Worm (Caenorhabditis elegans): Measurements from ENCODE around the gene nlp-24.

The nlp-24 gene

ce11 chrV:11645244-11645643, 29.1 kb downstream of the nlp-24 start, which contains the start of gene skp-1:
TSS of gene skp-1 (plus strand) at chrV:11645481.
- no peak for TF ChIP-seq ztf-16 (tag; optimal IDR thresholded peaks at IDR 0.05)
- TF ChIP-seq ets-4 (tag; optimal IDR thresholded peaks at IDR 0.05), result no peak
- no peak for TF ChIP-seq hlh-15 (tag; optimal IDR thresholded peaks at IDR 0.05)
- no peak for TF ChIP-seq gmeb-2 (tag; optimal IDR thresholded peaks at IDR 0.05)
- no peak for TF ChIP-seq mec-3 (tag; optimal IDR thresholded peaks at IDR 0.05; ENCODE audit: borderline replicate concordance)
- no peak for TF ChIP-seq elt-2 (tag; optimal IDR thresholded peaks at IDR 0.05)
- TF ChIP-seq ceh-30 (tag; optimal IDR thresholded peaks at IDR 0.05), result no peak
- no peak for TF ChIP-seq nhr-11 (tag; optimal IDR thresholded peaks at IDR 0.05)
- TF ChIP-seq ama-1 (optimal IDR thresholded peaks at IDR 0.05), result no peak
- no peak for TF ChIP-seq hlh-6 (tag; optimal IDR thresholded peaks at IDR 0.05)
- TF ChIP-seq ahr-1 (tag; optimal IDR thresholded peaks at IDR 0.05), result no peak
- TF ChIP-seq unc-42 (tag; optimal IDR thresholded peaks at IDR 0.05), result no peak
- no peak for TF ChIP-seq fkh-6 (tag; optimal IDR thresholded peaks at IDR 0.05)
- TF ChIP-seq ceh-48 (tag; optimal IDR thresholded peaks at IDR 0.05), result no peak
- TF ChIP-seq ceh-22 (tag; optimal IDR thresholded peaks at IDR 0.05), result no peak
- no peak for TF ChIP-seq unc-86 (tag; optimal IDR thresholded peaks at IDR 0.05)
- TF ChIP-seq sox-2 (GFP tag; IDR thresholded peaks at IDR 0.05), result no peak
- TF ChIP-seq nfya-1 (tag; optimal IDR thresholded peaks at IDR 0.05), result no peak
- TF ChIP-seq sox-4 (tag; optimal IDR thresholded peaks at IDR 0.05), result no peak

ce11 chrV:11647821-11648220, 31.6 kb downstream of the nlp-24 start:
- no peak for TF ChIP-seq dve-1 (tag; optimal IDR thresholded peaks at IDR 0.05)
- TF ChIP-seq elt-2 (tag; optimal IDR thresholded peaks at IDR 0.05), result peak; percentile 46

- TF ChIP-seq syd-9 (tag; optimal IDR thresholded peaks at IDR 0.05) (no peak), lim-6 (tag; optimal IDR thresholded peaks at IDR 0.05) (no peak), pqm-1 (tag; optimal IDR thresholded peaks at IDR 0.05) (no peak), ceh-30 (tag; optimal IDR thresholded peaks at IDR 0.05) (no peak), zip-5 (tag; optimal IDR thresholded peaks at IDR 0.05) (no peak), ceh-2 (tag; optimal IDR thresholded peaks at IDR 0.05) (no peak), pros-1 (tag; optimal IDR thresholded peaks at IDR 0.05) (no peak), nhr-11 (tag; optimal IDR thresholded peaks at IDR 0.05) (no peak), ceh-6 (GFP tag; optimal IDR thresholded peaks at IDR 0.05) (no peak), elt-2 (tag; optimal IDR thresholded peaks at IDR 0.05) (no peak), fkh-6 (tag; optimal IDR thresholded peaks at IDR 0.05) (no peak)
These were observed 32.3 kb downstream of the nlp-24 start for ce11 chrV:11648435-11648834.

- TF ChIP-seq pha-2 (tag; optimal IDR thresholded peaks at IDR 0.05) (no peak), ceh-30 (tag; optimal IDR thresholded peaks at IDR 0.05) (no peak), syd-9 (tag; optimal IDR thresholded peaks at IDR 0.05) (no peak), sox-2 (GFP tag; IDR thresholded peaks at IDR 0.05) (no peak), npax-4 (tag; optimal IDR thresholded peaks at IDR 0.05) (no peak), fkh-10 (GFP tag; optimal IDR thresholded peaks at IDR 0.05) (no peak), C38D4.7 (GFP tag; optimal IDR thresholded peaks at IDR 0.05) (no peak), pax-1 (tag; optimal IDR thresholded peaks at IDR 0.05) (no peak)
These were observed 33.1 kb downstream of the nlp-24 start for ce11 chrV:11649254-11649653.

- no peak for TF ChIP-seq dve-1 (tag; optimal IDR thresholded peaks at IDR 0.05)
- TF ChIP-seq K02D7.2 (tag; optimal IDR thresholded peaks at IDR 0.05), result no peak
- no peak for TF ChIP-seq ceh-30 (tag; optimal IDR thresholded peaks at IDR 0.05)
- TF ChIP-seq K09A11.1 (tag; optimal IDR thresholded peaks at IDR 0.05; ENCODE audit: insufficient read depth), result no peak
- TF ChIP-seq ttx-3 (tag; optimal IDR thresholded peaks at IDR 0.05), result no peak
- no peak for TF ChIP-seq ztf-16 (tag; optimal IDR thresholded peaks at IDR 0.05)
- no peak for TF ChIP-seq tbx-2 (tag; optimal IDR thresholded peaks at IDR 0.05)
- TF ChIP-seq ahr-1 (tag; optimal IDR thresholded peaks at IDR 0.05), result no peak
- TF ChIP-seq unc-3 (GFP tag; conservative IDR thresholded peaks at IDR 0.05), result no peak
- no peak for TF ChIP-seq unc-3 (tag; optimal IDR thresholded peaks at IDR 0.05)
- no peak for TF ChIP-seq odd-2 (tag; optimal IDR thresholded peaks at IDR 0.05)
- TF ChIP-seq fkh-6 (tag; optimal IDR thresholded peaks at IDR 0.05), result no peak
- no peak for TF ChIP-seq lin-11 (tag; optimal IDR thresholded peaks at IDR 0.05)
- no peak for TF ChIP-seq gmeb-2 (tag; optimal IDR thresholded peaks at IDR 0.05)
- no peak for TF ChIP-seq nhr-232 (tag; optimal IDR thresholded peaks at IDR 0.05)
- no peak for TF ChIP-seq nfya-1 (tag; optimal IDR thresholded peaks at IDR 0.05)
These were observed 34.5 kb downstream of the nlp-24 start, which contains the start of gene zip-10 for ce11 chrV:11650720-11651119. TSS of gene zip-10 (minus strand) at chrV:11650762.

Measured in whole organism, late embryonic.